Worm (Caenorhabditis elegans): ENCODE data around the gene dmd-10.

Gene dmd-10

DNA sequence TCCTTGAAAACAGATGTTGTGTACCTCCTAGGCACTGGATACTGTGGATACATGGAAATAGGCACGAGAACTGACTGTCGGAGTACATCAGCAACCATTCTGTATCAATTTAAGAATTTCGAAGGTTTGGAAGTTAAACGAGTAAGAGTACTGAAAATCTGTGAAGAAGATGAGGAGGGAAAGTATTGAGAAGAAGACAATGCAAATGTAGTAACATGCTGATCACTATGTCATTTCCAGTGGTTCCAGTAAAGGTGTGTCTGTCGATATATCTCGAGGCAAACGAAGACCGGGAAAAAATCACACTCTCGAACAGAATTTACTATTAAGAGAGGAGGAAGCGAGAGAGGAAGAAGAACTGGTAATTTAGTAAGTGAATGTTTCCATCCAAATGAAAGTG is at the start of gene dmd-10:
TSS of gene dmd-10 (minus strand) at position 101 of the 400 bp plus-strand sequence.
- TF ChIP-seq ztf-6 (GFP tag; IDR thresholded peaks at IDR 0.05) (no peak), athp-1 (tag; optimal IDR thresholded peaks at IDR 0.05) (no peak), F39B2.1 (GFP tag; IDR thresholded peaks at IDR 0.05) (no peak), lin-26 (GFP tag; IDR thresholded peaks at IDR 0.05) (no peak), ztf-22 (GFP tag; optimal IDR thresholded peaks at IDR 0.05) (no peak), aptf-3 (GFP tag; IDR thresholded peaks at IDR 0.05) (no peak), nhr-90 (tag; optimal IDR thresholded peaks at IDR 0.05) (no peak), nfya-2 (GFP tag; IDR thresholded peaks at IDR 0.05) (no peak), unc-130 (GFP tag; optimal IDR thresholded peaks at IDR 0.05) (no peak), lir-1 (GFP tag; conservative IDR thresholded peaks at IDR 0.05) (no peak)

- no peak for TF ChIP-seq F23B12.7 (tag; optimal IDR thresholded peaks at IDR 0.05; ENCODE audit: insufficient read depth)
- no peak for TF ChIP-seq ztf-25 (GFP tag; IDR thresholded peaks at IDR 0.05)
- TF ChIP-seq akir-1 (GFP tag; optimal IDR thresholded peaks at IDR 0.05): no peak
- TF ChIP-seq nfya-1 (tag; optimal IDR thresholded peaks at IDR 0.05; ENCODE audit: borderline replicate concordance, insufficient read depth): no peak
- TF ChIP-seq dpl-1 (GFP tag; optimal IDR thresholded peaks at IDR 0.05): no peak
- TF ChIP-seq ztf-6 (GFP tag; IDR thresholded peaks at IDR 0.05): no peak
- TF ChIP-seq mel-28 (tag; optimal IDR thresholded peaks at IDR 0.05; ENCODE audit: borderline replicate concordance): no peak
- TF ChIP-seq cebp-2 (GFP tag; IDR thresholded peaks at IDR 0.05): no peak
- no peak for TF ChIP-seq F57C9.4 (tag; optimal IDR thresholded peaks at IDR 0.05)
- TF ChIP-seq chd-7 (tag; optimal IDR thresholded peaks at IDR 0.05): no peak
- no peak for TF ChIP-seq ceh-40 (GFP tag; IDR thresholded peaks at IDR 0.05)
- TF ChIP-seq dpff-1 (tag; optimal IDR thresholded peaks at IDR 0.05): no peak
- no peak for TF ChIP-seq snpc-1.3 (tag; optimal IDR thresholded peaks at IDR 0.05; ENCODE audit: insufficient read depth)
- no peak for TF ChIP-seq K12H6.12 (tag; optimal IDR thresholded peaks at IDR 0.05)
These were observed 48.9 kb upstream of the dmd-10 start for ce11 chrV:13285284-13285683.

DNA sequence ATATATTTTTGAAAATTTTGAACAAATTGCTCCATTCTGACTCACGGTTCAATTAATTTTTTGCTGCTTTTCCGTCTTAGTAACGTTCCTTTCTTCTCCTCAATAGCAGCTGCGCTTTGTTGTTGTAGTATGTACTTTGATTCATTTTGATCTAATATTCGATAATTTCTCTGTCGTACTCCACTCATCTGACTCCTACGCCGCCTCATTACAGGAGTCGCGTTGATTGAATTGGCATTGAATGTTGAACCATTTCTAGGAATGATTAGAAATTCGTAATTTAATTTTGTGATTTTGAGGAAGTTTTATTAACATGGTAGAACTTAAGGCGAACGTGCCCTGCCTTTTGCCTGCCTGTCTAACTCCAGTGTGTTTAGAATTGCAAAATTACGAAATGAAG is 46.6 kb upstream of the dmd-10 start:
- no peak for TF ChIP-seq nfyb-1 (GFP tag; IDR thresholded peaks at IDR 0.05)
- no peak for TF ChIP-seq attf-5 (GFP tag; optimal IDR thresholded peaks at IDR 0.05)
- no peak for TF ChIP-seq efl-1 (GFP tag; optimal IDR thresholded peaks at IDR 0.05)
- TF ChIP-seq ccch-3 (GFP tag; optimal IDR thresholded peaks at IDR 0.05): no peak
- TF ChIP-seq let-526 (GFP tag; IDR thresholded peaks at IDR 0.05): no peak
- TF ChIP-seq lin-35 (GFP tag; optimal IDR thresholded peaks at IDR 0.05): no peak

DNA sequence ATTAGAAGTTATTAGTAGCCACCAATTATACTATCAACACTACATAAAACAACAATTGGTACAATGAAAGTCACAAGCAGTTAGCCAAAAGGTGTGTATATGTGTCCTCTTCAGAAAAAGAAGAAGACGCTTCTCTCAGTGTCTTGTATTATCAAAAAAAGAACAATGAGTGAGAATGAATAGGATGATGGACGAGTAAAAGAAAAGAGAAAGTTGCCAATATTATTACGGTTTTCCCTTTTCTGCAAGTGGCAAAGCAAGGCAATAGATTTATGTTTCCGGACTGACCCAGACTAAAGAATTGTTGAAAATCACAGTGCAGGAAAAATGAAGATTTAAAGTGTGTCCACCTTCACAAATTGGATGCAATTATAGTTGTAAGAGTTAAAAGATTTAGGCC is 44.0 kb upstream of the dmd-10 start:
- TF ChIP-seq ets-4 (GFP tag; optimal IDR thresholded peaks at IDR 0.05): no peak
- TF ChIP-seq lin-26 (GFP tag; IDR thresholded peaks at IDR 0.05): no peak
- no peak for TF ChIP-seq madf-3 (GFP tag; IDR thresholded peaks at IDR 0.05)
- no peak for TF ChIP-seq ceh-100 (GFP tag; IDR thresholded peaks at IDR 0.05)
- no peak for TF ChIP-seq unc-62 (GFP tag; optimal IDR thresholded peaks at IDR 0.05)
- TF ChIP-seq mel-28 (tag; optimal IDR thresholded peaks at IDR 0.05; ENCODE audit: borderline replicate concordance): no peak
- TF ChIP-seq him-1 (tag; optimal IDR thresholded peaks at IDR 0.05): no peak
- TF ChIP-seq nhr-27 (tag; optimal IDR thresholded peaks at IDR 0.05): no peak
- TF ChIP-seq ceh-40 (GFP tag; IDR thresholded peaks at IDR 0.05): no peak
- TF ChIP-seq lag-1 (GFP tag; IDR thresholded peaks at IDR 0.05): no peak
- no peak for TF ChIP-seq unc-130 (GFP tag; optimal IDR thresholded peaks at IDR 0.05)
- TF ChIP-seq ccch-3 (GFP tag; optimal IDR thresholded peaks at IDR 0.05): no peak
- TF ChIP-seq let-526 (GFP tag; IDR thresholded peaks at IDR 0.05): no peak
- TF ChIP-seq hrde-1 (tag; optimal IDR thresholded peaks at IDR 0.05; ENCODE audit: borderline replicate concordance): no peak
- TF ChIP-seq F23B12.7 (tag; optimal IDR thresholded peaks at IDR 0.05; ENCODE audit: insufficient read depth): no peak
- no peak for TF ChIP-seq nhr-90 (tag; optimal IDR thresholded peaks at IDR 0.05)
- no peak for TF ChIP-seq somi-1 (GFP tag; optimal IDR thresholded peaks at IDR 0.05)
- TF ChIP-seq chd-7 (tag; optimal IDR thresholded peaks at IDR 0.05): no peak
